Fruit fly (Drosophila melanogaster) whole organism: ENCODE data around the gene Vm26Ac.

ENCODE experiments used
- CG8478 ChIP-seq: fragments of >200 bp; optimal IDR thresholded peaks from 2 replicates; lab custom pipeline; 2018; ENCODE audit warnings: inconsistent platforms
- Dll ChIP-seq: fragments of >200 bp; optimal IDR thresholded peaks from 2 replicates; lab custom pipeline; 2017
- EcR ChIP-seq, 2 experiments: fragments of >200 bp; optimal IDR thresholded peaks; 2 replicates each; lab custom pipeline; 2017; ENCODE audit warnings: missing biosample characterization in 2 of 2, missing genetic modification characterization in 2 of 2, missing genetic modification reagents in 2 of 2
- pan ChIP-seq: fragments of >200 bp; optimal IDR thresholded peaks from 2 replicates; lab custom pipeline; 2017
- psq ChIP-seq: fragments of >200 bp; optimal IDR thresholded peaks from 2 replicates; lab custom pipeline; 2017
- usp ChIP-seq: fragments of >200 bp; optimal IDR thresholded peaks from 2 replicates; lab custom pipeline; 2017; ENCODE audit warnings: missing biosample characterization, missing genetic modification characterization, mixed read lengths

The Vm26Ac gene

dm6 chr2L:5959863-5960658 is 1.6 kb upstream of the Vm26Ac start, which contains the start of gene Vm26Aa:
Gene Vm26Aa (minus strand): TSS chr2L:5960340.
- TF ChIP-seq usp = no peak

DNA sequence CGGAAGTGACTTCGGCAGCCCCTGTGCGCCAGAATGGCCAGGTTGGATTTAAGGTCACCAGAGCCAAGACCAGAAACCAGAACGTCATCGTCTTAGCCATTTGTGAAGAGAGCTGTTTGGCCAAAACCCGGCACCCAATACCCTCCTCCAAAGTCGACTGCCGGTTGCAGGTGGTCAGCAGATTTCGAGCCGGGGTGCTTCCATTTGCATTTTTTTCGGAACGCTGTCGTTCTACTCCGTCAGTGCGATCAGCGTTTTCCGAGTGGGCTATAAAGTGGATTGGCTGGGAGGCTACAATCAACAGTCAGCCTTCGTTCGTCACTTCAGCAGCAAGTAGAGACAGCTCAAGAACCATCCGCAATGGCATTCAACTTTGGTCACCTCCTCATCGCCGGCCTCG is 1.7 kb downstream of the Vm26Ac start, which contains the start of the genes CG13998 and Vm26Ab:
Gene CG13998, minus strand, starts transcription at position 114 of the 400 bp plus-strand sequence.
Gene Vm26Ab, plus strand, starts transcription at position 299 of the 400 bp plus-strand sequence.
- no peak for TF ChIP-seq usp
- no peak for TF ChIP-seq EcR (GFP tag; optimal IDR thresholded peaks at IDR 0.05; lab: Kevin White, UChicago)
- TF ChIP-seq pan (lab: Kevin White, UChicago) = no peak
- TF ChIP-seq psq (lab: Kevin White, UChicago) = no peak
- TF ChIP-seq Dll = no peak
- no peak for TF ChIP-seq CG8478 (lab: Kevin White, UChicago)

DNA sequence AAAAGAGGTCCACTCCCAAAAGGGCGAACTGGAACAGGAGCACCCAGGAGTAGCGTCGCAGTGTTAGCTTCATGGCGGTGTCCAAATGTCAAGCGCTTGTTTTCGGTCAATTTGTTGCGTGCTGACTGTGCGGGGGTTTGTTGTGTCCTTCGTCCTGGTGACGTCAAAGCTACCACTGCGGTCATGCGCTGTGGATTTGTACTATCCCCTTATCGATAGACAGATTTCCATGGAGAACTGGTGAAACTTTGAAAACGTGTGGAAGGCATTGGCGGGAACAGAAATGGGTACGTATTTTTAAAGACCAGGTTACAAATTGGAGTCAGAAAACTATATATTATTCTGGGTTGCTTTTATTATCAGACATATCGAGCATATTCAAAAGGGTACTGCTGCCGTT is 2.3 kb downstream of the Vm26Ac start, which contains the start of gene CG13999:
Gene CG13999, minus strand, starts transcription at position 314 of the 400 bp plus-strand sequence.
- no peak for TF ChIP-seq usp
- no peak for TF ChIP-seq pan (lab: Kevin White, UChicago)
- TF ChIP-seq Dll = no peak
- no peak for TF ChIP-seq psq (lab: Kevin White, UChicago)
- TF ChIP-seq EcR (GFP tag; optimal IDR thresholded peaks at IDR 0.05; lab: Kevin White, UChicago) = no peak
- TF ChIP-seq CG8478 (lab: Kevin White, UChicago) = no peak

- TF ChIP-seq EcR (GFP tag; optimal IDR thresholded peaks at IDR 0.05; lab: Kevin White, UChicago) (no peak), Dll (no peak), CG8478 (lab: Kevin White, UChicago) (no peak), pan (lab: Kevin White, UChicago) (no peak), usp (no peak), psq (lab: Kevin White, UChicago) (no peak)
These were observed 9.5 kb downstream of the Vm26Ac start, which contains the start of gene CG9044 for dm6 chr2L:5948775-5949526. Gene CG9044 (plus strand): TSS chr2L:5949450.

DNA sequence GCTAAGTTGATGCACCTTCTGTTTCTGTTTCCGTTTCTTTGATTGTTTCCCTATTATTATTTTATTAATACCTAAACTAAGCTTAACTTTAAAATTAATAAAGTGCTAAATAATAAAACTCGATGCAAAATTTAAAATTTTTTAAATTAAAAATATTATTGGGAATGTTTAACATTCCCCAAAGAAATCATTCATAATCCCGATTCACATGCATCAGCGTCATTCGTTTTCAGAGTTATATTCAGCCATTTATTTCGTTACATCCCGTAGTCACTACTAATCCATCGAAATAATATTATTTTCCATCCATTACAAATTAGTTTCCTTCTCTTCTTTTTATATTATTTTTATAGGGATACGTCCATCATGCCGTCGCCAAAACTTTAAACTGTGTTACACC is 10.9 kb downstream of the Vm26Ac start:
- TF ChIP-seq CG8478 (lab: Kevin White, UChicago) (no peak), EcR (GFP tag; optimal IDR thresholded peaks at IDR 0.05; lab: Kevin White, UChicago) (no peak), usp (no peak), psq (lab: Kevin White, UChicago) (no peak), pan (lab: Kevin White, UChicago) (no peak), Dll (no peak)

dm6 chr2L:5946728-5947127 is 11.7 kb downstream of the Vm26Ac start:
- TF ChIP-seq psq (lab: Kevin White, UChicago) = no peak
- TF ChIP-seq CG8478 (lab: Kevin White, UChicago) = no peak
- no peak for TF ChIP-seq Dll
- no peak for TF ChIP-seq usp

dm6 chr2L:5945651-5946547 is 12.5 kb downstream of the Vm26Ac start:
- no peak for TF ChIP-seq pan (lab: Kevin White, UChicago)
- TF ChIP-seq Dll = no peak
- TF ChIP-seq usp = no peak

DNA sequence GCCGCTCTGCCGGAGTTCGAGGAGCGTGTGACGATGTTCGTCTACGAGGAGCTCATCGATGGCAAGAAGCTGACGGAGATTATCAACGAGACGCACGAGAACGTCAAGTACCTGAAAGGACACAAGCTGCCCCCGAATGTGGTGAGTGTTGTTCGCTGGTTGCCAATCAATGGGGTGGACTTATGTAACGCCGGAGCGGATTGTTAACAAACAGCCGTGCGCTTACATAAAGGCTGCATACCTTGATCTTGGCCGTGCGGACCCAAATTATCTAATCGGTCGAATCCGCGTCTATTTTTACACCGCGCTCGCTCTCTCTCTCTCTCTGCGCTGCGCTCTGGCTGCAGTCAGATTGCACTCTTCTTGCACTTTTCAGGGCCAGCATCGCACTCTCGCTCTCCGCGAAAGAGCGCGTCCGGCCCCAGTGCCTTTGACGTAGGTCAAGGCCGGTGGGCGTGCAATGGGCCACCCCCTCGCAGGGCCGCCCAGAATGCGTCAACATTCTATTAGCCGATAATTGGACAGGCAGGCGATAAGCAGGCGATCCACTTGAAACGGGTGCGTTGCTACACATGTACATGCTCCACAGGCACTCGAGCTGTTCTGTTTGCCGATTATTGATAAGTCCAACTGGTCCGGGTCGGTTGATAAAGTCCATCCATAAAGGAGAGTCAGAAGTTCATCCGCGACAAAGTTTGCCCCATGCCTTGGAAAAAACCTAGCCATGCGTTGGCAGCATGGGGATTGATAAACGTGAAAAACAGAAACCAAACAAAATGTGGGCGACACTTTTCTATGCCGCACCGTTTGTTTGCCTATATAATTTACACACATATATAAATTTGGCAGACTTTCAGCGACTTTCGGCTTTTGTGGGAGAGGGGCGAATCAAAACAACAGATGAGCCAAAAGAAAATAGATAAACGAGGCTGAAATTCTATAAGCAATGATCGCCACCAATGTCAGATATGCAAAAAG is 13.8 kb downstream of the Vm26Ac start:
- no peak for TF ChIP-seq psq (lab: Kevin White, UChicago)
- TF ChIP-seq CG8478 (lab: Kevin White, UChicago) = no peak
- TF ChIP-seq EcR (GFP tag; optimal IDR thresholded peaks at IDR 0.05; lab: Kevin White, UChicago) = no peak
- no peak for TF ChIP-seq Dll
- TF ChIP-seq usp = no peak
- TF ChIP-seq pan (lab: Kevin White, UChicago) = no peak

- TF ChIP-seq pan (lab: Kevin White, UChicago) (no peak), Dll (peak; percentile 84), CG8478 (lab: Kevin White, UChicago) (no peak), psq (lab: Kevin White, UChicago) (no peak), EcR (GFP tag; optimal IDR thresholded peaks at IDR 0.05; lab: Kevin White, UChicago) (no peak), usp (no peak)
These were observed 15.0 kb downstream of the Vm26Ac start, which contains the start of the genes Sfp26Ad and Gpdh1 for dm6 chr2L:5943229-5944078. Gene Sfp26Ad (minus strand): TSS chr2L:5943304. Gene Gpdh1 (plus strand): TSS chr2L:5943643.

dm6 chr2L:5927363-5927762 is 31.1 kb downstream of the Vm26Ac start:
- no peak for TF ChIP-seq CG8478 (lab: Kevin White, UChicago)
- TF ChIP-seq psq (lab: Kevin White, UChicago) = no peak
- TF ChIP-seq EcR (GFP tag; optimal IDR thresholded peaks at IDR 0.05; lab: Kevin White, UChicago) = no peak
- TF ChIP-seq pan (lab: Kevin White, UChicago) = no peak
- no peak for TF ChIP-seq Dll
- TF ChIP-seq usp = no peak
